Worm (Caenorhabditis elegans): ENCODE results near the gene srj-23.

The srj-23 gene

DNA sequence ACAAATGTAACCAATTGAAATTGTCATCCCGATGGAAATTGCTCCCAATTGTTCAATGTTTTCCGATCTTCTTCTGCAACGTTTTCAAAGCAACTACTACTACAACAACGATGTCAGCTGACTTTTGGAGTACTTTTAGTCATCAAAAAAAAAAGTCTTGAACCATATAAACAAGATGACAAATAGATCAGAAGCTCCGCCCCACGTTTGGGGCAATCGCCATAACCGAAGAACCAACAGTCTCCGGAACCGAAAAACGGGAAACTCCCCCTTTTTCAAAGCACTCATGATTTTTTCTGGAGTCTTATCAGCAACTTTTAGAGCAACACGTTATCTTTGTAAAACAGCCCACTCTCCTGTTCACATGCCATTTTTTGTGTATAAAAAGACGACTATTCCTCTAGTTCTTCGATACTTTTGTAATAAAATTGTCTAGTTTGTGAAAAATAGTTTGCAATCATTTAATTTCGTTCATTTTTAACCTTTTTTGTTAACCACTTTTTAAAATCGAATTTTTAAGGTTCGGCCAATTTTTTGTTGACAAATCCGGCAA lies 8.0 kb downstream of the srj-23 start:
- TF ChIP-seq fos-1 (tag; optimal IDR thresholded peaks at IDR 0.05) (peak; percentile 33), sma-9 (GFP tag; optimal IDR thresholded peaks at IDR 0.05) (peak; percentile 56), sma-9 (tag; optimal IDR thresholded peaks at IDR 0.05) (no peak), snpc-4 (tag; optimal IDR thresholded peaks at IDR 0.05) (no peak), ztf-1 (GFP tag; conservative IDR thresholded peaks at IDR 0.05) (no peak), lin-39 (tag; optimal IDR thresholded peaks at IDR 0.05) (no peak), gmeb-1 (tag; optimal IDR thresholded peaks at IDR 0.05) (peak; percentile 14), egl-27 (tag; optimal IDR thresholded peaks at IDR 0.05) (no peak), crh-2 (tag; optimal IDR thresholded peaks at IDR 0.05) (peak; percentile 2)

DNA sequence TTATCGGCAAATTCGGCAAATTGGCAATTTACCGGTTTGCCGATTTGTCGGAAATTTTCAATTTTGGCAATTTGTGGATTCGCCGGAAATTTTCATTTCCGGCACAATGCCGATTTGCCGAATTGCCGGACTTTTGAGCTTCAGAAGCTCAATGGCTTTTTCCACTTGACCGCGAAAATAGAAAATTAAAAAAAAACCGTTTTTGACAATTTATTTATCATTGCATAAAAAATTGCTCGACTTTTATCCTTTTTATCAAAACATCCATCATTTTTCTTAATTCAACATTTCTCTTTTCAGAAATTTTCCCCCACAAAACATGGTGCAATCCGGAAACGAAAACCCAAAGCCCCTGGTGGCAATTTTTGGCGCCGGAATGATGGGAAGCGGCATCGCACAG lies 8.6 kb downstream of the srj-23 start, which contains the start of gene hacd-1:
hacd-1 (plus strand) TSS at position 301 of the 400 bp plus-strand sequence.
- TF ChIP-seq aly-2 (tag; optimal IDR thresholded peaks at IDR 0.05), result no peak
- TF ChIP-seq nhr-10 (tag; optimal IDR thresholded peaks at IDR 0.05), result no peak
- no peak for TF ChIP-seq ztf-11 (tag; optimal IDR thresholded peaks at IDR 0.05)

DNA sequence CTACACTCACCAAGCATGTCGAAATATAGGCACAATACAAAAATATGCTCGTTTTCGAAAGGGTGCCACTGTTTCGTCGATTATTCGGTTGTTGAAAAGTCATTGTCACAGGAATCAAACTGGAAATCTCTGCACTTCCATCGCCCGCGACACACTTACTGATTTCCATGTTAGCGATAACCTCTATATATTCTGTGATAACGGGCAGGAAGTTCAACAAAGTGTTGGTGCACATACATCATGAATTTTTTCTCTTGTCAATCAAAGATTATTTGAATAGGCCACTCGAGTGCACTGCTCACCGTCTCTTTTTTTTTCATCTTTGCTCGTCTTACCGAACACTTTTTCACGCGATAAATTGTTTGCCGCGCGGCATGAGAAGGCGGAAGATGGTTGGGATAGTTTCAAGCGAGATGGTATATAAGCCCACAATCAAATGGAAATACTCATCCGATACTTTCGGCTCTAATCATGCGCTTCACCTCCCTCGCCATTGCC lies 13.2 kb downstream of the srj-23 start, which contains the start of the genes fpn-1.2 and pqn-54:
fpn-1.2 (minus strand) TSS at position 157 of the 498 bp plus-strand sequence.
pqn-54 (plus strand) TSS at position 448 of the 498 bp plus-strand sequence.
- TF ChIP-seq ceh-82 (tag; optimal IDR thresholded peaks at IDR 0.05) (no peak), sma-9 (GFP tag; optimal IDR thresholded peaks at IDR 0.05) (peak; percentile 11), sma-9 (tag; optimal IDR thresholded peaks at IDR 0.05) (no peak), fos-1 (tag; optimal IDR thresholded peaks at IDR 0.05) (peak; percentile 37)

DNA sequence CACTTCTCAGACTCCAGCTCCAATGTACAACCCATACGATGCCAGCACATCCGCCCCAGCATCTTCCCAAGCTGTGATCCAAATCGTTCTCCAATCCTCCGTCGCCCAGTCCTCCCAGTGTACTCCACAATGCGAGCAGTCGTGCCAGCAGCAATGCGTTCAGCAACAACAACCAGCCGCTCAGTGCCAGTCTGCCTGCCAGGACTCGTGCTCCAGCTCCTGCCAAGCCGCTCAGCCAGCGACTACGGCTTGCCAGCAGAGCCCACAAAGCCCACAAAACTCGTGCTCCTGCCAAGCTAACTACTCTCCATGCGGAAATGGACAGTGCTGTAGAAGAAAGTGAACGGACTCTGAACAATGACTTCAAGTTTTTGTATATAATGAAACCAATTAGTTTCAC lies 14.5 kb downstream of the srj-23 start:
- TF ChIP-seq sma-3 (GFP tag; optimal IDR thresholded peaks at IDR 0.05), result no peak
- no peak for TF ChIP-seq ZK546.5 (tag; optimal IDR thresholded peaks at IDR 0.05)
- TF ChIP-seq sma-9 (GFP tag; optimal IDR thresholded peaks at IDR 0.05), result no peak
- TF ChIP-seq sma-9 (tag; optimal IDR thresholded peaks at IDR 0.05), result no peak
- TF ChIP-seq skn-1 (tag; optimal IDR thresholded peaks at IDR 0.05), result no peak
- TF ChIP-seq nhr-77 (tag; optimal IDR thresholded peaks at IDR 0.05), result no peak
- TF ChIP-seq nhr-25 (tag; optimal IDR thresholded peaks at IDR 0.05), result no peak
- TF ChIP-seq ceh-82 (tag; optimal IDR thresholded peaks at IDR 0.05), result no peak
- TF ChIP-seq crh-2 (tag; optimal IDR thresholded peaks at IDR 0.05), result no peak
- no peak for TF ChIP-seq unc-39 (tag; optimal IDR thresholded peaks at IDR 0.05)
- no peak for TF ChIP-seq elt-1 (tag; optimal IDR thresholded peaks at IDR 0.05)
- TF ChIP-seq nhr-21 (tag; optimal IDR thresholded peaks at IDR 0.05), result no peak
- TF ChIP-seq unc-55 (GFP tag; optimal IDR thresholded peaks at IDR 0.05), result no peak
- no peak for TF ChIP-seq elt-3 (tag; optimal IDR thresholded peaks at IDR 0.05)
- TF ChIP-seq ama-1 (optimal IDR thresholded peaks at IDR 0.05), result no peak
- no peak for TF ChIP-seq alr-1 (tag; optimal IDR thresholded peaks at IDR 0.05)
- no peak for TF ChIP-seq R02D3.7 (tag; optimal IDR thresholded peaks at IDR 0.05)

DNA sequence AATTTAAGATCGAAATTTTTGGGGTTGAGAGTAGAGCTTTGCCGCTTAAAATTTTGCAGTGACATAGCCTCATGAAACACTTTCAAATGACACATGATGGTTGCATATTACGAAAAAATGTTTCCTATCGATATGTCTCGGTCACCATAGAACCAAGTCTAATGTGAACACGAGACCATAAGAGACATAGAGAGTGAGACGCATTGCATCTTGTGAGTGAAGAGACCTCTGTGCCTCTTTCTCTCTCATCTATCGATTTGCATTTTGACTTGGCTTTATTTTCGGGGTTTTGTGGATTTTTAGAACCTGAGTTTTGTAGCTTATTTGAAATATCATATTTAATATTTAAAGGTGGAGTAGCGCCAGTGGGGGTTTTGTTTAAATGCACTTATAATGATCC lies 15.5 kb downstream of the srj-23 start:
- TF ChIP-seq dmd-4 (tag; optimal IDR thresholded peaks at IDR 0.05) (no peak), lin-39 (tag; optimal IDR thresholded peaks at IDR 0.05) (no peak), nhr-10 (tag; optimal IDR thresholded peaks at IDR 0.05) (no peak), mdl-1 (tag; optimal IDR thresholded peaks at IDR 0.05) (no peak), ceh-16 (tag; optimal IDR thresholded peaks at IDR 0.05) (no peak), snpc-4 (tag; optimal IDR thresholded peaks at IDR 0.05) (no peak), C34F6.9 (tag; optimal IDR thresholded peaks at IDR 0.05) (peak; percentile 57), sma-3 (GFP tag; optimal IDR thresholded peaks at IDR 0.05) (no peak), sma-9 (GFP tag; optimal IDR thresholded peaks at IDR 0.05) (peak; percentile 31), sma-9 (tag; optimal IDR thresholded peaks at IDR 0.05) (no peak), nhr-21 (tag; optimal IDR thresholded peaks at IDR 0.05) (no peak), zag-1 (tag; optimal IDR thresholded peaks at IDR 0.05) (no peak), nhr-23 (tag; optimal IDR thresholded peaks at IDR 0.05) (no peak), aly-2 (tag; optimal IDR thresholded peaks at IDR 0.05) (no peak), unc-55 (GFP tag; optimal IDR thresholded peaks at IDR 0.05) (peak; percentile 42), lsy-2 (tag; optimal IDR thresholded peaks at IDR 0.05) (peak in 1 of 2 experiments; percentile 24), ztf-1 (GFP tag; conservative IDR thresholded peaks at IDR 0.05) (no peak), fos-1 (tag; optimal IDR thresholded peaks at IDR 0.05) (peak; percentile 11), nhr-6 (tag; optimal IDR thresholded peaks at IDR 0.05) (no peak), crh-2 (tag; optimal IDR thresholded peaks at IDR 0.05) (no peak), nhr-77 (tag; optimal IDR thresholded peaks at IDR 0.05) (no peak), unc-62 (GFP tag; optimal IDR thresholded peaks at IDR 0.05) (no peak), skn-1 (tag; optimal IDR thresholded peaks at IDR 0.05) (peak; percentile 0), mab-5 (tag; optimal IDR thresholded peaks at IDR 0.05) (no peak), nhr-129 (tag; optimal IDR thresholded peaks at IDR 0.05) (peak; percentile 75)
